Worm (Caenorhabditis elegans): Measurements from ENCODE around the gene dct-8.

Gene dct-8

ce11 chrIV:3941658-3942328 is 46.9 kb downstream of the dct-8 start, which contains the start of gene clec-174:
Gene clec-174 (minus strand): TSS chrIV:3941708.
- no peak for TF ChIP-seq dve-1 (tag; optimal IDR thresholded peaks at IDR 0.05)
- TF ChIP-seq ets-4 (tag; optimal IDR thresholded peaks at IDR 0.05): no peak
- TF ChIP-seq unc-42 (tag; optimal IDR thresholded peaks at IDR 0.05): no peak
- TF ChIP-seq dmd-4 (tag; optimal IDR thresholded peaks at IDR 0.05; ENCODE audit: borderline replicate concordance): no peak
- no peak for TF ChIP-seq pha-4 (tag; optimal IDR thresholded peaks at IDR 0.05)
- TF ChIP-seq madf-2 (tag; optimal IDR thresholded peaks at IDR 0.05): no peak
- TF ChIP-seq che-1 (tag; optimal IDR thresholded peaks at IDR 0.05): no peak
- TF ChIP-seq lim-6 (tag; optimal IDR thresholded peaks at IDR 0.05): no peak
- no peak for TF ChIP-seq hlh-30 (tag; optimal IDR thresholded peaks at IDR 0.05; ENCODE audit: insufficient read depth)
- TF ChIP-seq ref-2 (tag; optimal IDR thresholded peaks at IDR 0.05): no peak
- no peak for TF ChIP-seq fkh-6 (tag; optimal IDR thresholded peaks at IDR 0.05)
- no peak for TF ChIP-seq ceh-14 (tag; optimal IDR thresholded peaks at IDR 0.05)
- TF ChIP-seq sox-2 (GFP tag; IDR thresholded peaks at IDR 0.05): no peak
- TF ChIP-seq elt-4 (tag; optimal IDR thresholded peaks at IDR 0.05): no peak
- no peak for TF ChIP-seq unc-3 (GFP tag; conservative IDR thresholded peaks at IDR 0.05)
- no peak for TF ChIP-seq unc-3 (tag; optimal IDR thresholded peaks at IDR 0.05)
- TF ChIP-seq ceh-34 (tag; optimal IDR thresholded peaks at IDR 0.05): no peak
- no peak for TF ChIP-seq pat-9 (tag; optimal IDR thresholded peaks at IDR 0.05)
- TF ChIP-seq pha-2 (tag; optimal IDR thresholded peaks at IDR 0.05): no peak
- no peak for TF ChIP-seq ceh-45 (GFP tag; IDR thresholded peaks at IDR 0.05)
- no peak for TF ChIP-seq hlh-8 (tag; optimal IDR thresholded peaks at IDR 0.05)

ce11 chrIV:3943003-3943402 is 48.1 kb downstream of the dct-8 start, which contains the start of gene Y46C8AL.11:
Gene Y46C8AL.11 (plus strand): TSS chrIV:3943303.
- no peak for TF ChIP-seq C08G9.2 (tag; optimal IDR thresholded peaks at IDR 0.05)

- TF ChIP-seq fkh-10 (GFP tag; optimal IDR thresholded peaks at IDR 0.05) (no peak), npax-4 (tag; optimal IDR thresholded peaks at IDR 0.05) (no peak), pha-4 (tag; optimal IDR thresholded peaks at IDR 0.05) (no peak), elt-2 (tag; optimal IDR thresholded peaks at IDR 0.05) (peak; percentile 29)
These were observed 49.6 kb downstream of the dct-8 start, which contains the start of gene clec-72 for ce11 chrIV:3944459-3944858. Gene clec-72 (plus strand): TSS chrIV:3944816.
